Worm (Caenorhabditis elegans) whole organism, L4 larva: ENCODE results near the gene Y54F10AR.2.

Experiments
- ces-1 ChIP-seq: fragments of 150-350 bp; sonication (generic microtip); optimal IDR thresholded peaks from 4 replicates; lab custom pipeline; 2014; ENCODE audit warnings: missing biosample characterization, missing genetic modification reagents, missing genetic modification characterization
- lin-15B ChIP-seq: fragments of 150-350 bp; sonication (generic microtip); optimal IDR thresholded peaks from 3 replicates; lab custom pipeline; 2014; ENCODE audit warnings: missing biosample characterization, missing genetic modification characterization
- nhr-11 ChIP-seq: fragments of 150-350 bp; optimal IDR thresholded peaks from 2 replicates; lab custom pipeline; 2014; ENCODE audit warnings: missing biosample characterization, missing genetic modification characterization
- nhr-41 ChIP-seq: fragments of 200-800 bp; sonication (Bioruptor generic); IDR thresholded peaks from 2 replicates; pipeline ENCODE4 v1.3.6; 2022; ENCODE audit warnings: missing genetic modification reagents, missing genetic modification characterization, missing compliant biosample characterization
- nhr-77 ChIP-seq: fragments of 150-350 bp; optimal IDR thresholded peaks from 2 replicates; lab custom pipeline; 2014; ENCODE audit warnings: missing biosample characterization, missing genetic modification characterization

- TF ChIP-seq nhr-77 (tag; lab: Kevin White, UChicago) (no peak), ces-1 (GFP tag; lab: Kevin White, UChicago) (no peak), nhr-11 (tag; lab: Kevin White, UChicago) (no peak), nhr-41 (GFP tag; lab: Robert Waterston, UW) (no peak), lin-15B (no peak)
Observed at ce11 chrIII:2577982-2578381, 6.6 kb upstream of the Y54F10AR.2 start.
